Fruit fly (Drosophila melanogaster) whole organism, prepupa: Measurements from ENCODE around the gene Frl.

Source experiments
- Blimp-1 ChIP-seq: fragments of 200-800 bp; sonication (Bioruptor generic); optimal IDR thresholded peaks from 3 replicates; lab custom pipeline; 2017; ENCODE audit warnings: missing biosample characterization, missing genetic modification characterization, mild to moderate bottlenecking, moderate library complexity, missing genetic modification reagents
- CG10631 ChIP-seq: fragments of 200-800 bp; sonication (Bioruptor generic); optimal IDR thresholded peaks from 2 replicates; lab custom pipeline; 2016; ENCODE audit warnings: missing biosample characterization, missing genetic modification characterization
- CG10669 ChIP-seq: fragments of 200-800 bp; sonication (Bioruptor generic); optimal IDR thresholded peaks from 3 replicates; lab custom pipeline; 2018; ENCODE audit warnings: missing biosample characterization, mild to moderate bottlenecking, missing genetic modification characterization, moderate library complexity
- CG11762 ChIP-seq: fragments of 200-800 bp; sonication (Bioruptor generic); optimal IDR thresholded peaks from 3 replicates; lab custom pipeline; 2016; ENCODE audit warnings: missing biosample characterization, missing genetic modification characterization; ENCODE audit not compliant: insufficient read depth
- CG15336 ChIP-seq: fragments of 200-800 bp; sonication (Bioruptor generic); IDR thresholded peaks from 2 replicates; pipeline ENCODE4 v1.3.6; 2022; ENCODE audit warnings: missing biosample characterization, missing genetic modification characterization
- CG1621 ChIP-seq: fragments of 200-800 bp; sonication (Bioruptor generic); optimal IDR thresholded peaks from 3 replicates; lab custom pipeline; 2018; ENCODE audit warnings: missing biosample characterization, mild to moderate bottlenecking, missing genetic modification characterization
- CG16779 ChIP-seq: fragments of 200-800 bp; sonication (Bioruptor generic); optimal IDR thresholded peaks from 3 replicates; lab custom pipeline; 2017; ENCODE audit warnings: missing biosample characterization, mild to moderate bottlenecking, missing genetic modification characterization
- CG3032 ChIP-seq: fragments of 200-800 bp; optimal IDR thresholded peaks from 2 replicates; lab custom pipeline; 2019; ENCODE audit warnings: missing biosample characterization, mild to moderate bottlenecking, missing genetic modification characterization, moderate library complexity
- CG31627 ChIP-seq: fragments of 200-800 bp; sonication (Bioruptor generic); optimal IDR thresholded peaks from 3 replicates; lab custom pipeline; 2016; ENCODE audit warnings: missing biosample characterization, missing genetic modification characterization
- CG32006 ChIP-seq: fragments of 200-800 bp; sonication (Bioruptor generic); optimal IDR thresholded peaks from 3 replicates; lab custom pipeline; 2017; ENCODE audit warnings: missing biosample characterization, mild to moderate bottlenecking, missing genetic modification characterization
- CG3919 ChIP-seq: fragments of 200-800 bp; sonication (Bioruptor generic); optimal IDR thresholded peaks from 3 replicates; lab custom pipeline; 2016; ENCODE audit warnings: missing biosample characterization, missing genetic modification characterization
- CG6163 ChIP-seq: fragments of 200-800 bp; sonication (Bioruptor generic); IDR thresholded peaks from 3 replicates; pipeline ENCODE4 v1.3.6; 2022; ENCODE audit warnings: missing biosample characterization, missing genetic modification characterization
- CG6792 ChIP-seq: fragments of 200-800 bp; sonication (Bioruptor generic); optimal IDR thresholded peaks from 3 replicates; lab custom pipeline; 2016; ENCODE audit warnings: missing biosample characterization, missing genetic modification characterization
- CG6808 ChIP-seq: fragments of 200-800 bp; sonication (Bioruptor generic); optimal IDR thresholded peaks from 3 replicates; lab custom pipeline; 2017; ENCODE audit warnings: missing biosample characterization, missing genetic modification characterization, mild to moderate bottlenecking, moderate library complexity, missing genetic modification reagents
- CG6854 ChIP-seq: fragments of 200-800 bp; sonication (Bioruptor generic); optimal IDR thresholded peaks from 2 replicates; lab custom pipeline; 2017; ENCODE audit warnings: missing biosample characterization, mild to moderate bottlenecking, missing genetic modification characterization
- CG8119 ChIP-seq: fragments of 200-800 bp; sonication (Bioruptor generic); IDR thresholded peaks from 3 replicates; pipeline ENCODE4 v1.3.6; 2022; ENCODE audit warnings: missing biosample characterization, missing genetic modification characterization
- CG8319 ChIP-seq: fragments of 200-800 bp; sonication (Bioruptor generic); optimal IDR thresholded peaks from 3 replicates; lab custom pipeline; 2016; ENCODE audit warnings: missing biosample characterization, missing genetic modification characterization
- CG8632 ChIP-seq: fragments of 200-800 bp; sonication (Bioruptor generic); optimal IDR thresholded peaks from 3 replicates; lab custom pipeline; 2016; ENCODE audit warnings: missing biosample characterization, missing genetic modification characterization
- CG9139 ChIP-seq: fragments of 200-800 bp; sonication (Bioruptor generic); optimal IDR thresholded peaks from 3 replicates; lab custom pipeline; 2017; ENCODE audit warnings: missing biosample characterization, mild to moderate bottlenecking, missing genetic modification characterization
- Eip78C ChIP-seq: fragments of 200-800 bp; sonication (Bioruptor generic); peaks from one replicate; lab custom pipeline; 2016; ENCODE audit warnings: missing biosample characterization, missing genetic modification characterization
- Eip93F ChIP-seq: fragments of 200-800 bp; sonication (Bioruptor generic); optimal IDR thresholded peaks from 2 replicates; lab custom pipeline; 2016; ENCODE audit warnings: missing biosample characterization, mild to moderate bottlenecking, missing genetic modification characterization
- Ets21C ChIP-seq: fragments of 200-800 bp; sonication (Bioruptor generic); optimal IDR thresholded peaks from 3 replicates; lab custom pipeline; 2016; ENCODE audit warnings: missing biosample characterization, missing genetic modification characterization
- Ets96B ChIP-seq: fragments of 200-800 bp; optimal IDR thresholded peaks from 2 replicates; lab custom pipeline; 2019; ENCODE audit warnings: missing biosample characterization, mild to moderate bottlenecking, missing genetic modification characterization, moderate library complexity
- Gug ChIP-seq: fragments of 200-800 bp; sonication (Bioruptor generic); IDR thresholded peaks from 2 replicates; pipeline ENCODE4 v1.3.6; 2022; ENCODE audit warnings: missing biosample characterization, missing genetic modification characterization
- Hr4 ChIP-seq: fragments of 200-800 bp; sonication (Bioruptor generic); optimal IDR thresholded peaks from 3 replicates; lab custom pipeline; 2016; ENCODE audit warnings: missing biosample characterization, missing genetic modification characterization
- Met ChIP-seq: fragments of 200-800 bp; sonication (Bioruptor generic); optimal IDR thresholded peaks from 3 replicates; lab custom pipeline; 2016; ENCODE audit warnings: missing biosample characterization, missing genetic modification characterization
- OdsH ChIP-seq: fragments of 200-800 bp; sonication (Bioruptor generic); optimal IDR thresholded peaks from 3 replicates; lab custom pipeline; 2016; ENCODE audit warnings: missing biosample characterization, missing genetic modification characterization
- Sox102F ChIP-seq: fragments of 200-800 bp; sonication (Bioruptor generic); optimal IDR thresholded peaks from 2 replicates; lab custom pipeline; 2016; ENCODE audit warnings: missing biosample characterization, mild to moderate bottlenecking, missing genetic modification characterization
- Sox14 ChIP-seq: fragments of 200-800 bp; sonication (Bioruptor generic); optimal IDR thresholded peaks from 3 replicates; lab custom pipeline; 2016; ENCODE audit warnings: missing biosample characterization, missing genetic modification characterization
- achi ChIP-seq: fragments of 200-800 bp; sonication (Bioruptor generic); optimal IDR thresholded peaks from 3 replicates; lab custom pipeline; 2016; ENCODE audit warnings: missing biosample characterization, missing genetic modification characterization
- acj6 ChIP-seq: fragments of 200-800 bp; sonication (Bioruptor generic); optimal IDR thresholded peaks from 3 replicates; lab custom pipeline; 2016; ENCODE audit warnings: missing biosample characterization, missing genetic modification characterization
- cyc ChIP-seq: fragments of 200-800 bp; sonication (Bioruptor generic); optimal IDR thresholded peaks from 3 replicates; lab custom pipeline; 2016; ENCODE audit warnings: missing biosample characterization, missing genetic modification characterization
- dac ChIP-seq: fragments of 200-800 bp; sonication (Bioruptor generic); optimal IDR thresholded peaks from 2 replicates; lab custom pipeline; 2017; ENCODE audit warnings: missing biosample characterization, mild to moderate bottlenecking, missing genetic modification characterization
- dsx ChIP-seq: fragments of 200-800 bp; optimal IDR thresholded peaks from 3 replicates; lab custom pipeline; 2019; ENCODE audit warnings: missing biosample characterization, mild to moderate bottlenecking, missing genetic modification characterization, moderate library complexity; ENCODE audit not compliant: poor library complexity, severe bottlenecking
- eg ChIP-seq: fragments of 200-800 bp; sonication (Bioruptor generic); IDR thresholded peaks from 3 replicates; pipeline ENCODE4 v1.3.6; 2022; ENCODE audit warnings: missing biosample characterization, missing genetic modification characterization
- esn ChIP-seq: fragments of 200-800 bp; sonication (Bioruptor generic); optimal IDR thresholded peaks from 2 replicates; lab custom pipeline; 2016; ENCODE audit warnings: missing biosample characterization, mild to moderate bottlenecking, missing genetic modification characterization, moderate library complexity
- fd85E ChIP-seq: fragments of 200-800 bp; sonication (Bioruptor generic); optimal IDR thresholded peaks from 3 replicates; lab custom pipeline; 2016; ENCODE audit warnings: missing biosample characterization, missing genetic modification characterization
- fkh ChIP-seq: fragments of 200-800 bp; sonication (Bioruptor generic); optimal IDR thresholded peaks from 3 replicates; lab custom pipeline; 2017; ENCODE audit warnings: missing biosample characterization, mild to moderate bottlenecking, missing genetic modification characterization, moderate library complexity
- lz ChIP-seq: fragments of 200-800 bp; sonication (Bioruptor generic); optimal IDR thresholded peaks from 3 replicates; lab custom pipeline; 2016; ENCODE audit warnings: missing biosample characterization, missing genetic modification characterization
- net ChIP-seq: fragments of 200-800 bp; sonication (Bioruptor generic); optimal IDR thresholded peaks from 3 replicates; lab custom pipeline; 2016; ENCODE audit warnings: missing biosample characterization, missing genetic modification characterization
- pdm3 ChIP-seq: fragments of 200-800 bp; sonication (Bioruptor generic); optimal IDR thresholded peaks from 3 replicates; lab custom pipeline; 2016; ENCODE audit warnings: missing biosample characterization, missing genetic modification characterization
- ss ChIP-seq, 2 experiments: fragments of 200-800 bp; sonication (Bioruptor generic); optimal IDR thresholded peaks; 2 replicates in 1 of 2; 3 replicates in 1 of 2; lab custom pipeline; 2017 to 2018; ENCODE audit warnings: mild to moderate bottlenecking in 2 of 2, missing biosample characterization in 2 of 2, missing genetic modification characterization in 2 of 2, moderate library complexity in 1 of 2
- vri ChIP-seq: fragments of 200-800 bp; sonication (Bioruptor generic); optimal IDR thresholded peaks from 3 replicates; lab custom pipeline; 2016; ENCODE audit warnings: missing biosample characterization, mild to moderate bottlenecking, missing genetic modification characterization

The Frl gene

dm6 chr3L:14028485-14029384, 24.3 kb upstream of the Frl start, which contains the start of gene Ptip:
TSS of gene Ptip (minus strand) at chr3L:14029121.
- peak; percentile 30 for TF ChIP-seq CG6792
- TF ChIP-seq fd85E (GFP tag; lab: Kevin White, UChicago), result peak; percentile 15
- peak; percentile 36 for TF ChIP-seq achi
- peak; percentile 78 for TF ChIP-seq CG6163 (GFP tag; lab: Robert Waterston, UW)
- peak; percentile 19 for TF ChIP-seq CG8632 (GFP tag; lab: Kevin White, UChicago)
- 0 out of 3 replicates have a peak, but pooled peaks have one; percentile 19 for TF ChIP-seq CG8119
- peak; percentile 96 for TF ChIP-seq Blimp-1 (GFP tag; lab: Kevin White, UChicago)
- no peak for TF ChIP-seq Ets21C
- peak; percentile 62 for TF ChIP-seq fkh (GFP tag; lab: Kevin White, UChicago)
- TF ChIP-seq CG15336 (GFP tag; lab: Robert Waterston, UW), result peak; percentile 36; the same call in 1 of the 2 replicates
- peak; percentile 31 for TF ChIP-seq Sox14 (GFP tag; lab: Kevin White, UChicago)
- TF ChIP-seq ss (GFP tag; optimal IDR thresholded peaks at IDR 0.05; lab: Kevin White, UChicago), result no peak
- peak; percentile 77 for TF ChIP-seq CG3919
- TF ChIP-seq dac (GFP tag; lab: Kevin White, UChicago), result peak; percentile 30
- peak; percentile 39; the same call in 1 of the 3 replicates for TF ChIP-seq eg (GFP tag; lab: Robert Waterston, UW)
- TF ChIP-seq acj6 (GFP tag; lab: Kevin White, UChicago), result no peak
- peak; percentile 15 for TF ChIP-seq Eip78C (GFP tag; lab: Kevin White, UChicago)
- no peak for TF ChIP-seq cyc (GFP tag; lab: Kevin White, UChicago)
- peak; percentile 46 for TF ChIP-seq esn (GFP tag; lab: Kevin White, UChicago)

- TF ChIP-seq CG11762 (GFP tag; lab: Kevin White, UChicago) (peak; percentile 17), CG8319 (no peak), esn (GFP tag; lab: Kevin White, UChicago) (peak; percentile 20), CG6808 (GFP tag; lab: Kevin White, UChicago) (peak; percentile 63), CG31627 (GFP tag; lab: Kevin White, UChicago) (no peak), Eip93F (peak; percentile 41), Gug (GFP tag; lab: Robert Waterston, UW) (no peak), Eip78C (GFP tag; lab: Kevin White, UChicago) (peak; percentile 74), CG1621 (tag; lab: Kevin White, UChicago) (peak; percentile 24), CG10631 (GFP tag; lab: Kevin White, UChicago) (peak; percentile 46), lz (GFP tag; lab: Kevin White, UChicago) (peak; percentile 12), vri (peak; percentile 54), dsx (GFP tag; lab: Kevin White, UChicago) (peak; percentile 25), Sox102F (GFP tag; lab: Kevin White, UChicago) (peak; percentile 8), CG6854 (peak; percentile 11), CG16779 (tag; lab: Kevin White, UChicago) (peak; percentile 65), Met (peak; percentile 11), CG3032 (tag; lab: Kevin White, UChicago) (peak; percentile 35), CG3919 (peak; percentile 5), CG32006 (peak; percentile 48), CG8119 (no peak; the same call in 2 of the 3 replicates), CG9139 (GFP tag; lab: Kevin White, UChicago) (peak; percentile 35), fkh (GFP tag; lab: Kevin White, UChicago) (peak; percentile 81), Hr4 (peak; percentile 44), cyc (GFP tag; lab: Kevin White, UChicago) (peak; percentile 8), achi (peak; percentile 22), net (peak; percentile 3), pdm3 (GFP tag; lab: Kevin White, UChicago) (no peak), Ets96B (tag; lab: Kevin White, UChicago) (no peak), OdsH (GFP tag; lab: Kevin White, UChicago) (peak; percentile 39), ss (GFP tag; optimal IDR thresholded peaks at IDR 0.05; lab: Kevin White, UChicago) (peak; percentile 64), dac (GFP tag; lab: Kevin White, UChicago) (peak; percentile 4), CG10669 (GFP tag; lab: Kevin White, UChicago) (peak; percentile 19), CG6163 (GFP tag; lab: Robert Waterston, UW) (peak; percentile 19)
Measured at dm6 chr3L:14031171-14032126, 21.6 kb upstream of the Frl start, which contains the start of the genes CG6650 and endos. TSS of gene CG6650 (plus strand) at chr3L:14031450. TSS of gene endos (minus strand) at chr3L:14031706.
